Fruit fly (Drosophila melanogaster) whole organism: ENCODE results near the gene Pez.

Experiments
- Dll ChIP-seq: fragments of >200 bp; optimal IDR thresholded peaks from 2 replicates; lab custom pipeline; 2017
- EcR ChIP-seq, 2 experiments: fragments of >200 bp; optimal IDR thresholded peaks; 2 replicates each; lab custom pipeline; 2017; ENCODE audit warnings: missing biosample characterization in 2 of 2, missing genetic modification characterization in 2 of 2, missing genetic modification reagents in 2 of 2
- pan ChIP-seq: fragments of >200 bp; optimal IDR thresholded peaks from 2 replicates; lab custom pipeline; 2017
- psq ChIP-seq: fragments of >200 bp; optimal IDR thresholded peaks from 2 replicates; lab custom pipeline; 2017
- usp ChIP-seq: fragments of >200 bp; optimal IDR thresholded peaks from 2 replicates; lab custom pipeline; 2017; ENCODE audit warnings: missing biosample characterization, missing genetic modification characterization, mixed read lengths

DNA sequence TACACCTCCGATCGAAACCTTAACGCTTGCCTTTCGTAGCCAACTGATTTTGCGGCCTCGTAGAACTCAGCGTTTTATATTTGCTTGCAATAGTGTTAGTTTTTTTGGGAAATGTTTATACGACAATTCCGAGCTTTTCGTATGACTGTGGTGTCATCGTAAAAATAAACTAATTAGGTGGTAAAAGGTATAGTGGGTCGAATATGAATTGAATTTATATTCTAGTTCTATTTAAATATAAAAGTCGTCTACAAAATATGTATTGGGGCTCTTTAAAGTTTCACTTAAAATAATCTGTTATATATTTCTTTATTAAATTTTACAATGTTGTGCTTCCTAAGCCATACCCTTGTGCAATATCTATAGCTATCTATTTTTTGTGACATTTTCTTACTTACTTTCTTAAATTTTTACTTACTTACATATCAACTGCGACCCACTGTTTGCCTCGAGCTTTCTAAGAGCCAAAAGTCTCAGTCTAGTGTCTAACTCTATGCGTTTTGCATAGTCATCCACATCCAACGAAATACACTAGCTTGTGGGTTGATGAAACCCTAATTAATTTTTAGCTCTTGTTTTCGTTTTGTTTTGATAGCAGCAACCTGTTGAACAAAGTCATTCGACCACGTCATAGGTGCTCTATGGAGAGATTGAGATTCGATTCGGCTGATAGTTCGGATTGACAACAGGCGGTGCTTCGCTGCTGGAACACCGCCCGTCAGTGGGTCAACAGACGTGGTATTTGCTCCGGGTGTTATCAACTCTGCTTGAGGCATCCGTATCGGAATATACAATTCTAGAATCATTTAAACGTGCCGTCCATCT, 12.7 kb upstream of the Pez start, which contains the start of gene CG9498:
- TF ChIP-seq psq (lab: Kevin White, UChicago) (no peak), Dll (no peak), EcR (GFP tag; optimal IDR thresholded peaks at IDR 0.05; lab: Kevin White, UChicago) (no peak), usp (GFP tag; lab: Kevin White, UChicago) (no peak), pan (lab: Kevin White, UChicago) (no peak)
